Fruit fly (Drosophila melanogaster) Kc167 (cell line): ENCODE results near the gene Lcp65Ae.
"Not testable (repeated sequence)": the region's sequence is repeated elsewhere in the genome, so short reads cannot be mapped to it uniquely, and the experiment has no call there.

Experiments
- Myc ChIP-seq: fragments of >200 bp; optimal IDR thresholded peaks from 2 replicates; lab custom pipeline; 2017; ENCODE audit warnings: missing external identifiers
- h ChIP-seq: fragments of >200 bp; optimal IDR thresholded peaks from 3 replicates; lab custom pipeline; 2018; ENCODE audit warnings: missing external identifiers
- insv ChIP-seq: fragments of >200 bp; optimal IDR thresholded peaks from 3 replicates; lab custom pipeline; 2018; ENCODE audit warnings: missing external identifiers
- psq ChIP-seq: fragments of >200 bp; optimal IDR thresholded peaks from 2 replicates; lab custom pipeline; 2017; ENCODE audit warnings: missing external identifiers

DNA sequence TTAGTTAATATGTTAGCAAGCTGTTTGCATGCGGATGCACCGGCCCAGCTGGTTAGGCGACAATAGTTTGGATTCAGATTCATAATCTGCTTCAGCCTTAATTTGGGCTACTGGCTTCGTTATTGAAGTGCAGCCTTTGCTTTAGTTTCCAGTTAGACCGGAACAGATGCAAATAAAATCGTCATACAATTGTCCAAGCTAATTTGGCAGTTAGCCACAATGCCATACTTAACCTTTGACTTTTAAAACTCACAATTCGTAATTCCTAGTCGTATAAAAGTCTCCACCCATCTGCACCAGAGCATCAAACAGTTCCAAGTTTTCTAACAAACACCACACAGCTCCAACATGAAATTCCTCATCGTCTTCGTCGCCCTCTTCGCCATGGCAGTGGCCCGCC, 8.5 kb upstream of the Lcp65Ae start, which contains the start of gene Lcp65Ab2:
- not testable (repeated sequence) for TF ChIP-seq psq, insv, h, Myc (lab: Kevin White, UChicago)
